Worm (Caenorhabditis elegans): ENCODE data around the gene flp-8.

DNA sequence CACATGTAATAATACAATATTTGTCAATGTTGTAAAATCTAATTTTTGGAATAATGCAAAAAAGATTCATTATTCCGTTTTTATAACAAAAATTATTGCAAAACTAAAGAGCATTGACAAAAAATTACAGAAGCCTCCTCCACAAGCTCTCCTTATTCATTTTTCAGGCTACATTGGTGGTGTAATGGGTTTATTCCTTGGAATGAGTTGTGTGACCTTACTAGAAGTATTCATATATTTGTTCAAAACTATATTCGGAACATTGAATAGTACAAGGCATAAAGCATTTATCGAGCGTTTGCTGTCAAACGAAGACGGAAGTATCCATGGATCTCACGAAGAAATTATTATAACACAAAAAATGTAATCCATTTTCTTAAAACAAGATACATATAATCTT is 29.3 kb upstream of the flp-8 start:
- TF ChIP-seq nhr-237 (tag; optimal IDR thresholded peaks at IDR 0.05) = no peak
- no peak for TF ChIP-seq snpc-4 (tag; optimal IDR thresholded peaks at IDR 0.05)
- no peak for TF ChIP-seq nhr-77 (tag; optimal IDR thresholded peaks at IDR 0.05)

All from whole organism, L2 larva.